Worm (Caenorhabditis elegans) whole organism, late embryonic: ENCODE data around the gene T08B1.4.

ENCODE experiments used
- C08G9.2 ChIP-seq: sonication (generic microtip); optimal IDR thresholded peaks from 2 replicates; lab custom pipeline; 2016; ENCODE audit warnings: mild to moderate bottlenecking, missing genetic modification characterization, moderate library complexity, missing compliant biosample characterization
- C38D4.7 ChIP-seq: fragments of 200-800 bp; sonication (Bioruptor generic); optimal IDR thresholded peaks from 2 replicates; lab custom pipeline; 2018; ENCODE audit warnings: mild to moderate bottlenecking, missing genetic modification characterization, moderate library complexity, missing compliant biosample characterization
- ama-1 ChIP-seq: fragments of 150-350 bp; optimal IDR thresholded peaks from 2 replicates; lab custom pipeline; 2014
- ceh-14 ChIP-seq: sonication (generic microtip); optimal IDR thresholded peaks from 2 replicates; lab custom pipeline; 2016; ENCODE audit warnings: missing genotype, missing genetic modification characterization, missing compliant biosample characterization
- ceh-2 ChIP-seq: sonication (generic microtip); optimal IDR thresholded peaks from 2 replicates; lab custom pipeline; 2016; ENCODE audit warnings: missing genotype, missing genetic modification characterization, missing compliant biosample characterization
- ceh-31 ChIP-seq: sonication (generic microtip); optimal IDR thresholded peaks from 2 replicates; lab custom pipeline; 2016; ENCODE audit warnings: missing genetic modification characterization, missing compliant biosample characterization
- ceh-34 ChIP-seq: sonication (generic microtip); optimal IDR thresholded peaks from 2 replicates; lab custom pipeline; 2016; ENCODE audit warnings: mild to moderate bottlenecking, missing genetic modification characterization, missing compliant biosample characterization
- ceh-6 ChIP-seq: fragments of 200-800 bp; sonication (Bioruptor generic); optimal IDR thresholded peaks from 2 replicates; lab custom pipeline; 2018; ENCODE audit warnings: mild to moderate bottlenecking, missing genetic modification characterization, missing compliant biosample characterization
- dmd-4 ChIP-seq: sonication (generic microtip); optimal IDR thresholded peaks from 2 replicates; lab custom pipeline; 2016; ENCODE audit warnings: borderline replicate concordance, missing genetic modification characterization, missing compliant biosample characterization
- dve-1 ChIP-seq: sonication (generic microtip); optimal IDR thresholded peaks from 2 replicates; lab custom pipeline; 2017; ENCODE audit warnings: antibody characterized with exemption, mild to moderate bottlenecking, missing genetic modification characterization, missing compliant biosample characterization
- eyg-1 ChIP-seq: sonication (generic microtip); optimal IDR thresholded peaks from 2 replicates; lab custom pipeline; 2016; ENCODE audit warnings: missing genotype, missing genetic modification characterization, missing compliant biosample characterization
- fkh-10 ChIP-seq: fragments of 150-350 bp; optimal IDR thresholded peaks from 2 replicates; lab custom pipeline; 2014; ENCODE audit warnings: missing biosample characterization, missing genetic modification reagents, missing genetic modification characterization
- gmeb-2 ChIP-seq: sonication (generic microtip); optimal IDR thresholded peaks from 2 replicates; lab custom pipeline; 2016; ENCODE audit warnings: missing genetic modification characterization, inconsistent platforms, missing compliant biosample characterization
- hlh-13 ChIP-seq: fragments of 200-800 bp; sonication (Bioruptor generic); optimal IDR thresholded peaks from 2 replicates; lab custom pipeline; 2018; ENCODE audit warnings: mild to moderate bottlenecking, missing genetic modification characterization, missing compliant biosample characterization
- hlh-15 ChIP-seq: sonication (generic microtip); optimal IDR thresholded peaks from 2 replicates; lab custom pipeline; 2016; ENCODE audit warnings: missing genetic modification characterization, missing compliant biosample characterization
- hlh-30 ChIP-seq: sonication (generic microtip); optimal IDR thresholded peaks from 2 replicates; lab custom pipeline; 2017; ENCODE audit warnings: antibody characterized with exemption, missing genetic modification characterization, missing compliant biosample characterization; ENCODE audit not compliant: insufficient read depth
- hlh-6 ChIP-seq: sonication (generic microtip); optimal IDR thresholded peaks from 2 replicates; lab custom pipeline; 2016; ENCODE audit warnings: missing genotype, missing genetic modification characterization, missing compliant biosample characterization
- lim-6 ChIP-seq: sonication (generic microtip); optimal IDR thresholded peaks from 2 replicates; lab custom pipeline; 2016; ENCODE audit warnings: missing genetic modification characterization, missing compliant biosample characterization
- madf-2 ChIP-seq: sonication (generic microtip); optimal IDR thresholded peaks from 2 replicates; lab custom pipeline; 2017; ENCODE audit warnings: missing genetic modification characterization, missing compliant biosample characterization
- nhr-11 ChIP-seq: fragments of 150-350 bp; optimal IDR thresholded peaks from 2 replicates; lab custom pipeline; 2014; ENCODE audit warnings: missing biosample characterization, missing genetic modification characterization
- nhr-232 ChIP-seq: sonication (generic microtip); optimal IDR thresholded peaks from 2 replicates; lab custom pipeline; 2016; ENCODE audit warnings: missing genetic modification characterization, missing compliant biosample characterization
- npax-4 ChIP-seq: sonication (generic microtip); optimal IDR thresholded peaks from 2 replicates; lab custom pipeline; 2016; ENCODE audit warnings: missing genetic modification characterization, missing compliant biosample characterization
- pax-1 ChIP-seq: fragments of 150-350 bp; optimal IDR thresholded peaks from 2 replicates; lab custom pipeline; 2014; ENCODE audit warnings: missing biosample characterization, missing genetic modification characterization
- pha-2 ChIP-seq: sonication (generic microtip); optimal IDR thresholded peaks from 2 replicates; lab custom pipeline; 2017; ENCODE audit warnings: mild to moderate bottlenecking, missing genetic modification characterization, missing compliant biosample characterization
- pha-4 ChIP-seq: fragments of 150-350 bp; optimal IDR thresholded peaks from 2 replicates; lab custom pipeline; 2018; ENCODE audit warnings: missing biosample characterization, missing genetic modification reagents, missing genetic modification characterization
- pqm-1 ChIP-seq: sonication (generic microtip); optimal IDR thresholded peaks from 2 replicates; lab custom pipeline; 2016; ENCODE audit warnings: missing genetic modification characterization, missing compliant biosample characterization
- ref-2 ChIP-seq: sonication (generic microtip); optimal IDR thresholded peaks from 2 replicates; lab custom pipeline; 2016; ENCODE audit warnings: missing genetic modification characterization, missing compliant biosample characterization
- rnt-1 ChIP-seq: sonication (generic microtip); optimal IDR thresholded peaks from 2 replicates; lab custom pipeline; 2016; ENCODE audit warnings: missing genetic modification characterization, missing compliant biosample characterization
- sox-2 ChIP-seq: fragments of 200-800 bp; sonication (Bioruptor generic); IDR thresholded peaks from 2 replicates; pipeline ENCODE4 v1.3.6; 2022; ENCODE audit warnings: missing genetic modification reagents, missing genetic modification characterization, missing compliant biosample characterization
- sox-4 ChIP-seq: sonication (generic microtip); optimal IDR thresholded peaks from 2 replicates; lab custom pipeline; 2017; ENCODE audit warnings: mild to moderate bottlenecking, missing genetic modification characterization, inconsistent platforms, missing compliant biosample characterization
- tbx-7 ChIP-seq: sonication (generic microtip); optimal IDR thresholded peaks from 2 replicates; lab custom pipeline; 2016; ENCODE audit warnings: missing genotype, missing genetic modification characterization, missing compliant biosample characterization
- ttx-3 ChIP-seq: sonication (generic microtip); optimal IDR thresholded peaks from 2 replicates; lab custom pipeline; 2016; ENCODE audit warnings: missing genetic modification reagents, missing genetic modification characterization, missing compliant biosample characterization
- zip-5 ChIP-seq: sonication (generic microtip); optimal IDR thresholded peaks from 2 replicates; lab custom pipeline; 2016; ENCODE audit warnings: missing genetic modification characterization, missing compliant biosample characterization
- ztf-16 ChIP-seq: sonication (generic microtip); optimal IDR thresholded peaks from 2 replicates; lab custom pipeline; 2017; ENCODE audit warnings: missing genetic modification characterization, missing compliant biosample characterization

Gene T08B1.4

ce11 chrV:2029877-2030276 is 50.8 kb downstream of the T08B1.4 start, which contains the start of gene F59A7.12:
TSS of gene F59A7.12 (plus strand) at chrV:2030177.
- no peak for TF ChIP-seq pqm-1 (tag; lab: Kevin White, UChicago)
- TF ChIP-seq C38D4.7 (GFP tag; lab: Kevin White, UChicago), result no peak
- no peak for TF ChIP-seq pha-2 (tag; lab: Kevin White, UChicago)
- no peak for TF ChIP-seq nhr-232 (tag; lab: Kevin White, UChicago)
- TF ChIP-seq pax-1 (tag; lab: Kevin White, UChicago), result no peak
- TF ChIP-seq lim-6 (tag; lab: Kevin White, UChicago), result no peak
- TF ChIP-seq fkh-10 (GFP tag; lab: Kevin White, UChicago), result no peak
- no peak for TF ChIP-seq zip-5 (tag; lab: Kevin White, UChicago)
- TF ChIP-seq ztf-16 (tag; lab: Kevin White, UChicago), result no peak
- no peak for TF ChIP-seq ceh-34 (tag; lab: Kevin White, UChicago)
- TF ChIP-seq pha-4 (tag; lab: Kevin White, UChicago), result no peak
- TF ChIP-seq madf-2, result no peak
- no peak for TF ChIP-seq ref-2 (tag; lab: Kevin White, UChicago)
- no peak for TF ChIP-seq ama-1
- TF ChIP-seq hlh-15 (tag; lab: Kevin White, UChicago), result no peak
- no peak for TF ChIP-seq ceh-14 (tag; lab: Kevin White, UChicago)
- no peak for TF ChIP-seq ttx-3 (tag; lab: Kevin White, UChicago)
- no peak for TF ChIP-seq hlh-13 (GFP tag; lab: Kevin White, UChicago)

- TF ChIP-seq npax-4 (tag; lab: Kevin White, UChicago) (no peak), sox-4 (tag; lab: Kevin White, UChicago) (no peak), pha-2 (tag; lab: Kevin White, UChicago) (no peak), ceh-31 (tag; lab: Kevin White, UChicago) (no peak), eyg-1 (tag; lab: Kevin White, UChicago) (no peak), pha-4 (tag; lab: Kevin White, UChicago) (no peak), C08G9.2 (tag; lab: Kevin White, UChicago) (no peak), nhr-11 (tag; lab: Kevin White, UChicago) (no peak), hlh-6 (tag; lab: Kevin White, UChicago) (no peak), pax-1 (tag; lab: Kevin White, UChicago) (no peak), ceh-2 (tag; lab: Kevin White, UChicago) (no peak), dve-1 (tag; lab: Kevin White, UChicago) (no peak), tbx-7 (no peak), lim-6 (tag; lab: Kevin White, UChicago) (no peak), C38D4.7 (GFP tag; lab: Kevin White, UChicago) (no peak), rnt-1 (tag; lab: Kevin White, UChicago) (no peak), ref-2 (tag; lab: Kevin White, UChicago) (no peak), ceh-6 (GFP tag; lab: Kevin White, UChicago) (no peak), gmeb-2 (tag; lab: Kevin White, UChicago) (no peak)
Measured at ce11 chrV:2030661-2031060, 51.6 kb downstream of the T08B1.4 start.

ce11 chrV:2031454-2031853 is 52.4 kb downstream of the T08B1.4 start, which contains the start of gene hil-6:
TSS of gene hil-6 (minus strand) at chrV:2031554.
- TF ChIP-seq gmeb-2 (tag; lab: Kevin White, UChicago), result no peak
- TF ChIP-seq dmd-4 (tag; lab: Kevin White, UChicago), result no peak
- no peak for TF ChIP-seq sox-2 (GFP tag; lab: Robert Waterston, UW)
- no peak for TF ChIP-seq hlh-30 (tag; lab: Kevin White, UChicago)
- no peak for TF ChIP-seq ztf-16 (tag; lab: Kevin White, UChicago)
